Fruit fly (Drosophila melanogaster) S2 (cell line): Measurements from ENCODE around the gene Cdc16.

Experiments
- CG8478 ChIP-seq: fragments of >200 bp; optimal IDR thresholded peaks from 2 replicates; lab custom pipeline; 2018
- CTCF ChIP-seq, 2 experiments: fragments of >200 bp; optimal IDR thresholded peaks; 2 replicates each; lab custom pipeline; 2018

- TF ChIP-seq CG8478 (lab: Kevin White, UChicago) (no peak), CTCF (optimal IDR thresholded peaks at IDR 0.05; lab: Kevin White, UChicago) (no peak)
These were observed 1.2 kb upstream of the Cdc16 start for dm6 chr3R:23279834-23280233.
